Worm (Caenorhabditis elegans) whole organism, late embryonic: Measurements from ENCODE around the gene arcp-1.

Experiments
- K02D7.2 ChIP-seq: sonication (generic microtip); optimal IDR thresholded peaks from 2 replicates; lab custom pipeline; 2017; ENCODE audit warnings: mild to moderate bottlenecking, missing genetic modification characterization, missing compliant biosample characterization
- ceh-22 ChIP-seq: sonication (generic microtip); optimal IDR thresholded peaks from 2 replicates; lab custom pipeline; 2017; ENCODE audit warnings: missing biosample characterization, missing genetic modification characterization
- ceh-30 ChIP-seq: fragments of 150-350 bp; optimal IDR thresholded peaks from 2 replicates; lab custom pipeline; 2014; ENCODE audit warnings: missing biosample characterization, missing genetic modification characterization
- ceh-34 ChIP-seq: sonication (generic microtip); optimal IDR thresholded peaks from 2 replicates; lab custom pipeline; 2016; ENCODE audit warnings: mild to moderate bottlenecking, missing genetic modification characterization, missing compliant biosample characterization
- eyg-1 ChIP-seq: sonication (generic microtip); optimal IDR thresholded peaks from 2 replicates; lab custom pipeline; 2016; ENCODE audit warnings: missing genotype, missing genetic modification characterization, missing compliant biosample characterization
- fkh-6 ChIP-seq: sonication (generic microtip); optimal IDR thresholded peaks from 2 replicates; lab custom pipeline; 2016; ENCODE audit warnings: missing genetic modification characterization, missing compliant biosample characterization
- lin-11 ChIP-seq: fragments of 200-800 bp; sonication (Bioruptor generic); optimal IDR thresholded peaks from 2 replicates; lab custom pipeline; 2018; ENCODE audit warnings: mild to moderate bottlenecking, missing genetic modification characterization, missing compliant biosample characterization
- pax-1 ChIP-seq: fragments of 150-350 bp; optimal IDR thresholded peaks from 2 replicates; lab custom pipeline; 2014; ENCODE audit warnings: missing biosample characterization, missing genetic modification characterization
- pha-2 ChIP-seq: sonication (generic microtip); optimal IDR thresholded peaks from 2 replicates; lab custom pipeline; 2017; ENCODE audit warnings: mild to moderate bottlenecking, missing genetic modification characterization, missing compliant biosample characterization
- pha-4 ChIP-seq: fragments of 150-350 bp; optimal IDR thresholded peaks from 2 replicates; lab custom pipeline; 2018; ENCODE audit warnings: missing biosample characterization, missing genetic modification reagents, missing genetic modification characterization

DNA sequence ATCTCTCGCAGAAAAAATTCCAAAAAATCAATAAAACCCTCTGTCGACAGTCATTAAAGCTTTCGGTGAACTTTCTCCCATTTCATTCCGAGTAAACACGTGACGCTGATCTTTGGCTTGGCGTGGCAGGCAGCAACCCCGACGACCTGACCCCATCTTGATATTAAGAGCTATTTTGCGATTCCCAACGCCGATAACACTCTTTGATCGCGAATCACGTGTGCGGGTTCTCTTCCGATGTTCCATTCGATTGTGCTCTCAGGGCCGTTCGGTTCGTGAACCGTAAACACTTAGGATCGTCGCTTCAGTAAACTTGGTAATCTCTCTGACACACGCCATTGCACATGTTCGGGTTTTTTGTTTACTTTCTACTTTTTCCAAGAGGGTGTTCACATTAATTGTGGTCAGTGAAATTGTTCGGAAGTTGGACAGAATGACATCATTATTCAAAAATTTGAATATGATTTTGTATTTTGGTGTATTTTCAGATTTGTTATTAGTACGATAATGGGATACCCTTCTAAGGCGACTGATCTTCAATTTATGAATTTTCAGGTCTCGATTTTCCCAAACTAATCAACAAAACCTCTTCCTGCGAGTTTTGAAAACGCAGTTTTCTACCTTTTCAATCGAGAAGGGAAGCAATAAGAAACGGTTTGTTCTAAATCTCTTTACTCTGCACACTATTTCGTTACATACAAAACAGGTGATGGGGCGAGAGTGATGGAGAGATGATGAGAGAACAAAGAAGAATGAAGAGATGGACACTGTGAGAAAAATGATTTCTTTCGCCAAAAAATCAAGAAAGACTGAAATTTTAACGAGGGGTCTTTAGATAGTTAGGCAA, 38.2 kb upstream of the arcp-1 start:
- no peak for TF ChIP-seq ceh-34 (tag; lab: Kevin White, UChicago)
- TF ChIP-seq K02D7.2 (tag; lab: Kevin White, UChicago), result no peak
- no peak for TF ChIP-seq pha-4
- no peak for TF ChIP-seq lin-11
- TF ChIP-seq fkh-6 (tag; lab: Kevin White, UChicago), result no peak
- no peak for TF ChIP-seq ceh-22 (tag; lab: Kevin White, UChicago)
- no peak for TF ChIP-seq eyg-1 (tag; lab: Kevin White, UChicago)
- no peak for TF ChIP-seq pha-2 (tag; lab: Kevin White, UChicago)
- no peak for TF ChIP-seq ceh-30 (tag; lab: Kevin White, UChicago)
- TF ChIP-seq pax-1 (tag; lab: Kevin White, UChicago), result peak; percentile 4
